Worm (Caenorhabditis elegans) whole organism, L2 larva: Measurements from ENCODE around the gene F53E10.6.

ENCODE experiments used
- Y55F3AM.14 ChIP-seq: fragments of 200-800 bp; sonication (Bioruptor generic); optimal IDR thresholded peaks from 2 replicates; lab custom pipeline; 2018; ENCODE audit warnings: mild to moderate bottlenecking, missing genetic modification characterization, missing compliant biosample characterization
- ZK546.5 ChIP-seq: sonication (generic microtip); optimal IDR thresholded peaks from 2 replicates; lab custom pipeline; 2017; ENCODE audit warnings: missing biosample characterization, missing genetic modification characterization
- unc-55 ChIP-seq: fragments of 150-350 bp; sonication (generic microtip); optimal IDR thresholded peaks from 3 replicates; lab custom pipeline; 2014; ENCODE audit warnings: missing biosample characterization, missing genetic modification reagents, missing genetic modification characterization

DNA sequence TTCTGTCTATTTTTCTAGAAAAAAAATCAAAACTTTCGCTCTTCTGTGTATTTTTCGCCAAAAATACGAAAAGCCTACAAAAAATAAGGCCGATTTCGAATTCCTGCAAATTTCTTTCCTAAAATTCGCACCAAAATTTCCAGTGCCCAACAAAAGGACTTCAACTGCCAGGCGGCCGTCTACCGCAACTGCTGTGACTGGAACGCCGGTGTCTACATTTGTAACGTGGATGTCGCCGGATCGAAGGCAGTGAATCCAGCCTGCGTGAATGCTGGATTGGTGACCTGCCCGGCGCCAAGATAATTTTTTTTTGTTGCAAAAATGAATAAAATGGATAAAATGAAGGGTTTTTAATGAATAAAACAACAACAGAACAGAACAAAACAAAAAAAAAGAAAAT, 1.0 kb downstream of the F53E10.6 start:
- no peak for TF ChIP-seq unc-55 (GFP tag; lab: Kevin White, UChicago)
- TF ChIP-seq ZK546.5 (tag; lab: Kevin White, UChicago), result no peak
- TF ChIP-seq Y55F3AM.14 (GFP tag; lab: Kevin White, UChicago), result no peak
